Fruit fly (Drosophila melanogaster): Measurements from ENCODE around the gene CG10616.
A peak's percentile ranks its signal among the peaks of the same experiment; 100 is the strongest.

The CG10616 gene

dm6 chr3L:12501249-12501648 is 29.7 kb downstream of the CG10616 start, which contains the start of the genes CG10638 and CG10681 (continued):
- peak; percentile 64 for TF ChIP-seq row (GFP tag; IDR thresholded peaks at IDR 0.05)
- TF ChIP-seq dmrt11E (tag; optimal IDR thresholded peaks at IDR 0.05), result peak; percentile 8
- no peak for TF ChIP-seq eve (GFP tag; optimal IDR thresholded peaks at IDR 0.05)
- peak; percentile 55 for TF ChIP-seq Xbp1 (GFP tag; optimal IDR thresholded peaks at IDR 0.05)
- no peak for TF ChIP-seq CG4404 (GFP tag; IDR thresholded peaks at IDR 0.05)
- peak; percentile 21; the same call in 1 of the 2 replicates for TF ChIP-seq Rfx (GFP tag; IDR thresholded peaks at IDR 0.05)
- peak; percentile 61 for TF ChIP-seq gem (tag; optimal IDR thresholded peaks at IDR 0.05)
- peak; percentile 31 for TF ChIP-seq CG10209 (GFP tag; optimal IDR thresholded peaks at IDR 0.05)
- TF ChIP-seq wek (GFP tag; optimal IDR thresholded peaks at IDR 0.05), result no peak
- peak; percentile 34 for TF ChIP-seq CG10431 (GFP tag; optimal IDR thresholded peaks at IDR 0.05)
- TF ChIP-seq CG15073 (GFP tag; optimal IDR thresholded peaks at IDR 0.05), result no peak
- TF ChIP-seq CG7556 (GFP tag; optimal IDR thresholded peaks at IDR 0.05), result peak; percentile 17
- TF ChIP-seq Six4 (GFP tag; optimal IDR thresholded peaks at IDR 0.05), result no peak
- no peak for TF ChIP-seq jigr1 (GFP tag; IDR thresholded peaks at IDR 0.05)
- TF ChIP-seq CoRest (tag; optimal IDR thresholded peaks at IDR 0.05), result peak; percentile 61
- TF ChIP-seq chif (GFP tag; optimal IDR thresholded peaks at IDR 0.05), result peak in 1 of 2 experiments; percentile 19
- TF ChIP-seq CG4820 (GFP tag; optimal IDR thresholded peaks at IDR 0.05), result peak; percentile 34
- TF ChIP-seq CHES-1-like (GFP tag; optimal IDR thresholded peaks at IDR 0.05), result peak; percentile 3
- peak; percentile 62 for TF ChIP-seq CG9932 (GFP tag; IDR thresholded peaks at IDR 0.05)
- TF ChIP-seq CG17361 (GFP tag; IDR thresholded peaks at IDR 0.05), result 0 out of 3 replicates have a peak, but pooled peaks have one; percentile 43
- TF ChIP-seq pzg (GFP tag; optimal IDR thresholded peaks at IDR 0.05), result peak; percentile 60
- peak; percentile 43 for TF ChIP-seq CG17359 (tag; optimal IDR thresholded peaks at IDR 0.05)
- TF ChIP-seq CG2202 (tag; optimal IDR thresholded peaks at IDR 0.05), result peak; percentile 26
- TF ChIP-seq CTCF (GFP tag; optimal IDR thresholded peaks at IDR 0.05), result peak; percentile 2
- TF ChIP-seq Blimp-1 (GFP tag; optimal IDR thresholded peaks at IDR 0.05), result peak; percentile 41
- TF ChIP-seq psq (GFP tag; optimal IDR thresholded peaks at IDR 0.05), result no peak
- TF ChIP-seq ash1 (GFP tag; optimal IDR thresholded peaks at IDR 0.05), result no peak
- peak; percentile 85 for TF ChIP-seq lbe (GFP tag; optimal IDR thresholded peaks at IDR 0.05)
- peak; percentile 54 for TF ChIP-seq CG2712 (tag; optimal IDR thresholded peaks at IDR 0.05)
- no peak for TF ChIP-seq ac (GFP tag; optimal IDR thresholded peaks at IDR 0.05)
- peak; percentile 26 for TF ChIP-seq CG9727 (GFP tag; optimal IDR thresholded peaks at IDR 0.05)
- TF ChIP-seq Trl (optimal IDR thresholded peaks at IDR 0.05), result no peak
- TF ChIP-seq Trl (GFP tag; optimal IDR thresholded peaks at IDR 0.05), result peak; percentile 24
- TF ChIP-seq CG6854 (GFP tag; optimal IDR thresholded peaks at IDR 0.05), result no peak
- TF ChIP-seq phol (tag; optimal IDR thresholded peaks at IDR 0.05), result peak; percentile 61
- TF ChIP-seq tin (GFP tag; optimal IDR thresholded peaks at IDR 0.05), result peak; percentile 43
- TF ChIP-seq Nf-YB (GFP tag; optimal IDR thresholded peaks at IDR 0.05), result no peak
- peak; percentile 23 for TF ChIP-seq az2 (GFP tag; optimal IDR thresholded peaks at IDR 0.05)
- peak; percentile 98 for TF ChIP-seq CG10267 (tag; optimal IDR thresholded peaks at IDR 0.05)
- TF ChIP-seq nom (GFP tag; optimal IDR thresholded peaks at IDR 0.05), result peak; percentile 30
- TF ChIP-seq mam (GFP tag; optimal IDR thresholded peaks at IDR 0.05), result no peak
- TF ChIP-seq dimm (GFP tag; IDR thresholded peaks at IDR 0.05), result no peak
- TF ChIP-seq Hr51 (GFP tag; optimal IDR thresholded peaks at IDR 0.05), result peak in 1 of 2 experiments; percentile 36
- no peak for TF ChIP-seq Fer2 (tag; optimal IDR thresholded peaks at IDR 0.05)
- peak; percentile 40 for TF ChIP-seq sug (tag; optimal IDR thresholded peaks at IDR 0.05)
- peak; percentile 24; the same call in 1 of the 2 replicates for TF ChIP-seq slbo (GFP tag; IDR thresholded peaks at IDR 0.05)
- peak; percentile 36 for TF ChIP-seq CG10147 (GFP tag; optimal IDR thresholded peaks at IDR 0.05)
- TF ChIP-seq Neu2 (GFP tag; optimal IDR thresholded peaks at IDR 0.05; ENCODE audit: borderline replicate concordance), result no peak
- TF ChIP-seq CG12391 (tag; optimal IDR thresholded peaks at IDR 0.05), result peak; percentile 79
- no peak for TF ChIP-seq CG6791 (GFP tag; IDR thresholded peaks at IDR 0.05; ENCODE audit: partially characterized antibody)
- peak; percentile 55; the same call in 1 of the 3 replicates for TF ChIP-seq CG34422 (GFP tag; IDR thresholded peaks at IDR 0.05)
